Worm (Caenorhabditis elegans): ENCODE measurements around the gene col-105.

DNA sequence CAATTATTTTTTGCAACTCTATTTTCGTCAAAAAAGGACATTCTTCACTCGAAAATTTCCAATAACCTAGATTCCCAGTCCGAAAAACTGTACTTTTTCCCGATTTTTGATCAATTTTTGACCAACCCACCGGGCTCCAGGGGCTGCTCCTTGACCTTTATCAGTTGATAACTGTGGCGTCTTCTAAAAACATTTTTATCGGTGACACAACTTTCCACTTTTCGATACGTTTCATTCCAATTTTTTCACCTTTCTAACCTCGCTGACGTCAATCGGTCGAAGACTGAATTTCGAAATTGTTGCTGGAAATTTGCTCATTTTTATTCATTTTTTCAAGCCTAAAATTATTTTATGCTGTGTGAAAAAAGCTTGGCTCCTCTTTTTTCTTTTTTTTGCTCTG is 30.6 kb upstream of the col-105 start:
- no peak for TF ChIP-seq lin-13 (GFP tag; optimal IDR thresholded peaks at IDR 0.05)
- no peak for TF ChIP-seq zip-11 (GFP tag; IDR thresholded peaks at IDR 0.05)
- TF ChIP-seq nhr-11 (tag; optimal IDR thresholded peaks at IDR 0.05): no peak
- no peak for TF ChIP-seq lsy-2 (tag; optimal IDR thresholded peaks at IDR 0.05)
- TF ChIP-seq zfp-3 (GFP tag; conservative IDR thresholded peaks at IDR 0.05): no peak
